Fruit fly (Drosophila melanogaster): ENCODE results near the gene CG14441.

CG14441 gene

DNA sequence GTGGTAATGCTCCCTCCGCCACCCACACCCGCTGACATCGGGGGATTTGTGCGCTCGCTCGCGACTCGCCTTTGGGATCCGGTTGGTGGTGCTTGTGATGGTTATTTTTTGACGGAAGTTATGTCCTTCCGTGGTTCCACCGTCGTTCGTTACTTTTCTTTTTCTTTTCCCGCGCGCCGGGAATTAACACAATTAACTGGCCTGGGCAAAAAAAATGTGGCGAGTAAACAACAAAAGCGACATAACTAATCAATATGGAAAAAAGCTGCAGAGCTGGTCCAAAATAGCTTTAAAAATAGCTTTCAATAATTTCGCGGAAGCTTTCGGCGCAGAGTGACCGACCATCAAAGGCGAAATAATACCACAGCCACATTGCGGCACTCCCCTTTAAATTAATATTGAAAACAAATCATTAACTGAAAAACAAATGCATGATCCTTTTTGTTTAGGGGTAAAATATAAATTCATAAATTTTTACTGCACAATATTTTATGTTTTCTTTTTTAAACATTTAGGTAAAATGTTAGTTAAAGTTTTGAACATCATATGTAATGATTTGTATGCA lies 978 bp upstream of the CG14441 start, which contains the start of gene CG14440 (continued):
- TF ChIP-seq CG1529 (GFP tag; optimal IDR thresholded peaks at IDR 0.05) (no peak), CG2202 (tag; optimal IDR thresholded peaks at IDR 0.05) (no peak), unc-4 (GFP tag; IDR thresholded peaks at IDR 0.05; ENCODE audit: partially characterized antibody) (0 out of 2 replicates have a peak, but pooled peaks have one; percentile 11), luna (GFP tag; optimal IDR thresholded peaks at IDR 0.05) (no peak), CG33557 (GFP tag; optimal IDR thresholded peaks at IDR 0.05) (no peak), Scr (GFP tag; IDR thresholded peaks at IDR 0.05; ENCODE audit: partially characterized antibody) (no peak), Hr39 (optimal IDR thresholded peaks at IDR 0.05) (no peak), HLH54F (GFP tag; optimal IDR thresholded peaks at IDR 0.05) (no peak), CG8359 (GFP tag; optimal IDR thresholded peaks at IDR 0.05; ENCODE audit: borderline replicate concordance) (no peak), CG32532 (GFP tag; IDR thresholded peaks at IDR 0.05) (no peak), maf-S (GFP tag; optimal IDR thresholded peaks at IDR 0.05) (no peak), Vsx1 (GFP tag; optimal IDR thresholded peaks at IDR 0.05) (peak; percentile 2), Hsf (GFP tag; optimal IDR thresholded peaks at IDR 0.05) (no peak), gfzf (GFP tag; optimal IDR thresholded peaks at IDR 0.05) (peak; percentile 71), Dip3 (GFP tag; optimal IDR thresholded peaks at IDR 0.05) (no peak), NC2β (GFP tag; optimal IDR thresholded peaks at IDR 0.05) (no peak), GATAe (GFP tag; conservative IDR thresholded peaks at IDR 0.05) (no peak), CG9609 (GFP tag; optimal IDR thresholded peaks at IDR 0.05) (no peak), peb (GFP tag; IDR thresholded peaks at IDR 0.05) (no peak), CG3163 (GFP tag; optimal IDR thresholded peaks at IDR 0.05) (no peak), gcm2 (GFP tag; optimal IDR thresholded peaks at IDR 0.05) (no peak), CG15269 (tag; optimal IDR thresholded peaks at IDR 0.05) (no peak), Fer2 (tag; optimal IDR thresholded peaks at IDR 0.05) (no peak), Asciz (GFP tag; optimal IDR thresholded peaks at IDR 0.05) (no peak), Eip74EF (GFP tag; optimal IDR thresholded peaks at IDR 0.05) (no peak), CG14014 (GFP tag; IDR thresholded peaks at IDR 0.05) (peak; percentile 33; the same call in 1 of the 2 replicates), hkb (optimal IDR thresholded peaks at IDR 0.05) (no peak), hkb (GFP tag; IDR thresholded peaks at IDR 0.05) (peak; percentile 40; the same call in 1 of the 2 replicates), ase (GFP tag; IDR thresholded peaks at IDR 0.05) (no peak), hth (optimal IDR thresholded peaks at IDR 0.05) (no peak), CG15696 (tag; optimal IDR thresholded peaks at IDR 0.05) (no peak), lov (optimal IDR thresholded peaks at IDR 0.05) (no peak), lov (GFP tag; IDR thresholded peaks at IDR 0.05) (no peak), sna (GFP tag; IDR thresholded peaks at IDR 0.05; ENCODE audit: partially characterized antibody) (no peak), CG10654 (GFP tag; optimal IDR thresholded peaks at IDR 0.05) (no peak), vvl (GFP tag; IDR thresholded peaks at IDR 0.05) (0 out of 2 replicates have a peak, but pooled peaks have one; percentile 39), hbn (GFP tag; IDR thresholded peaks at IDR 0.05; ENCODE audit: partially characterized antibody) (no peak), onecut (GFP tag; IDR thresholded peaks at IDR 0.05) (peak; percentile 90), seq (GFP tag; IDR thresholded peaks at IDR 0.05) (peak; percentile 35; the same call in 1 of the 2 replicates), caup (GFP tag; optimal IDR thresholded peaks at IDR 0.05; ENCODE audit: severe bottlenecking) (peak; percentile 28), CG1602 (GFP tag; optimal IDR thresholded peaks at IDR 0.05) (no peak), lbe (GFP tag; optimal IDR thresholded peaks at IDR 0.05) (no peak), CG4328 (GFP tag; optimal IDR thresholded peaks at IDR 0.05) (no peak), CG6254 (GFP tag; optimal IDR thresholded peaks at IDR 0.05) (no peak), Bgb (GFP tag; IDR thresholded peaks at IDR 0.05; ENCODE audit: partially characterized antibody) (no peak), D19B (GFP tag; optimal IDR thresholded peaks at IDR 0.05) (no peak), CG3995 (GFP tag; optimal IDR thresholded peaks at IDR 0.05) (no peak), CG31388 (GFP tag; optimal IDR thresholded peaks at IDR 0.05) (no peak), Awh (GFP tag; IDR thresholded peaks at IDR 0.05) (no peak), Ssrp (tag; optimal IDR thresholded peaks at IDR 0.05) (no peak), CG4730 (GFP tag; IDR thresholded peaks at IDR 0.05) (no peak)

Data from whole organism, embryonic.